Worm (Caenorhabditis elegans): ENCODE measurements around the gene tag-164.

Gene tag-164

ce11 chrIII:13426036-13426435, 33.3 kb upstream of the tag-164 start, which contains the start of gene cope-1:
Gene cope-1, plus strand, starts transcription at chrIII:13426264.
- no peak for TF ChIP-seq ZK546.5 (tag; optimal IDR thresholded peaks at IDR 0.05)
- TF ChIP-seq eor-1 (tag; optimal IDR thresholded peaks at IDR 0.05), result no peak
- TF ChIP-seq tbx-2 (tag; optimal IDR thresholded peaks at IDR 0.05), result no peak
- TF ChIP-seq elt-2 (tag; optimal IDR thresholded peaks at IDR 0.05), result no peak
- TF ChIP-seq nhr-28 (tag; optimal IDR thresholded peaks at IDR 0.05), result no peak
- no peak for TF ChIP-seq aly-2 (tag; optimal IDR thresholded peaks at IDR 0.05)
- no peak for TF ChIP-seq R02D3.7 (tag; optimal IDR thresholded peaks at IDR 0.05)
- TF ChIP-seq lin-15B (tag; optimal IDR thresholded peaks at IDR 0.05), result peak; percentile 28
- TF ChIP-seq nhr-67 (tag; optimal IDR thresholded peaks at IDR 0.05), result no peak
- TF ChIP-seq nhr-237 (tag; optimal IDR thresholded peaks at IDR 0.05), result no peak
- peak; percentile 67 for TF ChIP-seq hmg-11 (tag; optimal IDR thresholded peaks at IDR 0.05)
- TF ChIP-seq nfya-1 (tag; optimal IDR thresholded peaks at IDR 0.05; ENCODE audit: insufficient read depth), result peak; percentile 46
- no peak for TF ChIP-seq ztf-11 (tag; optimal IDR thresholded peaks at IDR 0.05)
- TF ChIP-seq elt-3 (tag; optimal IDR thresholded peaks at IDR 0.05), result no peak
- no peak for TF ChIP-seq skn-1 (tag; optimal IDR thresholded peaks at IDR 0.05)
- TF ChIP-seq ceh-9 (tag; optimal IDR thresholded peaks at IDR 0.05), result no peak
- no peak for TF ChIP-seq ama-1 (optimal IDR thresholded peaks at IDR 0.05)
- TF ChIP-seq ztf-4 (tag; optimal IDR thresholded peaks at IDR 0.05), result no peak
- no peak for TF ChIP-seq lsy-12 (tag; optimal IDR thresholded peaks at IDR 0.05)
- no peak for TF ChIP-seq fos-1 (tag; optimal IDR thresholded peaks at IDR 0.05)
- TF ChIP-seq fkh-10 (GFP tag; optimal IDR thresholded peaks at IDR 0.05), result no peak
- no peak for TF ChIP-seq egl-27 (tag; optimal IDR thresholded peaks at IDR 0.05)

- TF ChIP-seq ama-1 (optimal IDR thresholded peaks at IDR 0.05) (peak; percentile 37), pqm-1 (tag; optimal IDR thresholded peaks at IDR 0.05) (no peak)
These were observed 31.5 kb upstream of the tag-164 start for ce11 chrIII:13427817-13428216.

DNA sequence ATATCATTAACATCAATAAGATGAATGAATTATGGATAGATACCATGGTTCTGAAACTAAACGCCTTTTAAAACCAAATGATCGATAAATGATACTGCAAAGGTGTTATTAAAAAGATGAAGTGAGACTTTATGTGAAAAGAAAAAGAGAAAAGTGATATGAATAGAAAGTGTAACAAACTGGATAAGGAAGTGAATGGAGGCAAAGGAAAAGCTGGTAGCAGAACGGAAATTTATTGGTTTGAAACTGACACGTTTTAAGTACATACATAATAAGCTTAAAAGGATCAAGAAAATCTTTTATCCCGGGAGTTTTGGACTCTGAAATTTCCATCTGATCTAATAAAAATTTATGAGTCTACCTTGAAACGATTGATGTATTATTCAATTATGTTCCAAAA, 29.7 kb upstream of the tag-164 start, which contains the start of gene bli-5:
TSS of gene bli-5 (minus strand) at position 101 of the 400 bp plus-strand sequence.
- TF ChIP-seq unc-39 (tag; optimal IDR thresholded peaks at IDR 0.05) (no peak), sea-2 (GFP tag; optimal IDR thresholded peaks at IDR 0.05) (no peak)

ce11 chrIII:13430162-13430561, 29.2 kb upstream of the tag-164 start, which contains the start of gene trf-1:
Gene trf-1, plus strand, starts transcription at chrIII:13430462.
- TF ChIP-seq tbx-2 (tag; optimal IDR thresholded peaks at IDR 0.05) (no peak), lin-15B (tag; optimal IDR thresholded peaks at IDR 0.05) (no peak), skn-1 (tag; optimal IDR thresholded peaks at IDR 0.05) (no peak), nfya-1 (tag; optimal IDR thresholded peaks at IDR 0.05; ENCODE audit: insufficient read depth) (no peak), mdl-1 (tag; optimal IDR thresholded peaks at IDR 0.05) (no peak), nhr-77 (tag; optimal IDR thresholded peaks at IDR 0.05) (no peak), unc-39 (tag; optimal IDR thresholded peaks at IDR 0.05) (no peak), hmg-11 (tag; optimal IDR thresholded peaks at IDR 0.05) (no peak), elt-1 (tag; optimal IDR thresholded peaks at IDR 0.05) (no peak), ceh-9 (tag; optimal IDR thresholded peaks at IDR 0.05) (no peak), pha-4 (tag; optimal IDR thresholded peaks at IDR 0.05) (no peak), fos-1 (tag; optimal IDR thresholded peaks at IDR 0.05) (no peak), elt-2 (tag; optimal IDR thresholded peaks at IDR 0.05) (no peak), snpc-4 (tag; optimal IDR thresholded peaks at IDR 0.05) (no peak), ceh-82 (tag; optimal IDR thresholded peaks at IDR 0.05) (no peak)

- TF ChIP-seq lsy-12 (tag; optimal IDR thresholded peaks at IDR 0.05) (no peak), nhr-77 (tag; optimal IDR thresholded peaks at IDR 0.05) (no peak), aly-2 (tag; optimal IDR thresholded peaks at IDR 0.05) (no peak), nhr-43 (tag; optimal IDR thresholded peaks at IDR 0.05; ENCODE audit: poor library complexity, severe bottlenecking) (no peak), nhr-11 (tag; optimal IDR thresholded peaks at IDR 0.05) (no peak), lin-39 (tag; optimal IDR thresholded peaks at IDR 0.05) (no peak), sea-2 (GFP tag; optimal IDR thresholded peaks at IDR 0.05) (no peak), tbx-2 (tag; optimal IDR thresholded peaks at IDR 0.05) (no peak), R02D3.7 (tag; optimal IDR thresholded peaks at IDR 0.05) (no peak), daf-12 (tag; optimal IDR thresholded peaks at IDR 0.05) (no peak)
These were observed 24.9 kb upstream of the tag-164 start, which contains the start of gene F45G2.7 for ce11 chrIII:13434404-13434803. Gene F45G2.7, minus strand, starts transcription at chrIII:13434504.

Measured in whole organism, L3 larva.